Fruit fly (Drosophila melanogaster): ENCODE results near the gene santa-maria.

dm6 chr2L:7438505-7438904, 12.5 kb downstream of the santa-maria start:
- TF ChIP-seq CG30020 (tag; optimal IDR thresholded peaks at IDR 0.05): no peak
- TF ChIP-seq CG7963 (GFP tag; IDR thresholded peaks at IDR 0.05; ENCODE audit: partially characterized antibody): no peak
- TF ChIP-seq lab (GFP tag; optimal IDR thresholded peaks at IDR 0.05): no peak
- TF ChIP-seq CG3838 (GFP tag; optimal IDR thresholded peaks at IDR 0.05): no peak
